Fruit fly (Drosophila melanogaster) whole organism, embryonic: ENCODE results near the gene CG6195.

Source experiments
- Awh ChIP-seq: fragments of 200-800 bp; sonication (Bioruptor generic); IDR thresholded peaks from 2 replicates; pipeline ENCODE4, ENCODE4 v1.3.6; 2022; ENCODE audit warnings: missing biosample characterization, missing genetic modification characterization
- Bgb ChIP-seq: fragments of 200-800 bp; sonication (Bioruptor generic); IDR thresholded peaks from 2 replicates; pipeline ENCODE4 v1.3.6; 2022; ENCODE audit warnings: missing biosample characterization, missing genetic modification characterization; ENCODE audit not compliant: partially characterized antibody
- CG10267 ChIP-seq: fragments of 200-800 bp; sonication (Bioruptor generic); optimal IDR thresholded peaks from 2 replicates; lab custom pipeline; 2018; ENCODE audit warnings: missing biosample characterization, mild to moderate bottlenecking, missing genetic modification characterization, moderate library complexity
- CG10321 ChIP-seq: fragments of 200-800 bp; sonication (Bioruptor generic); IDR thresholded peaks from 2 replicates; pipeline ENCODE4 v1.3.6; 2022; ENCODE audit warnings: missing biosample characterization, missing genetic modification characterization
- CG11093 ChIP-seq: fragments of 200-800 bp; sonication (Bioruptor generic); IDR thresholded peaks from 3 replicates; pipeline ENCODE4 v1.3.6; 2022; ENCODE audit warnings: missing biosample characterization, missing genetic modification characterization
- CG1233 ChIP-seq: fragments of 200-800 bp; sonication (Bioruptor generic); optimal IDR thresholded peaks from 4 replicates; lab custom pipeline; 2018; ENCODE audit warnings: missing biosample characterization, mild to moderate bottlenecking, missing genetic modification characterization
- CG32532 ChIP-seq: fragments of 200-800 bp; sonication (Bioruptor generic); IDR thresholded peaks from 2 replicates; pipeline ENCODE4 v1.3.6; 2022; ENCODE audit warnings: missing biosample characterization, missing genetic modification characterization
- CG4328 ChIP-seq: fragments of 200-800 bp; sonication (Bioruptor generic); optimal IDR thresholded peaks from 3 replicates; lab custom pipeline; 2017; ENCODE audit warnings: missing biosample characterization, missing genetic modification reagents, missing genetic modification characterization
- CG4617 ChIP-seq: fragments of 200-800 bp; sonication (Bioruptor generic); optimal IDR thresholded peaks from 3 replicates; lab custom pipeline; 2016; ENCODE audit warnings: missing biosample characterization, missing genetic modification characterization, borderline replicate concordance
- CG7271 ChIP-seq: fragments of 200-800 bp; sonication (Bioruptor generic); optimal IDR thresholded peaks from 2 replicates; lab custom pipeline; 2018; ENCODE audit warnings: missing biosample characterization, mild to moderate bottlenecking, missing genetic modification characterization, moderate library complexity
- CG8924 ChIP-seq: fragments of 200-800 bp; optimal IDR thresholded peaks from 3 replicates; lab custom pipeline; 2019; ENCODE audit warnings: missing biosample characterization, mild to moderate bottlenecking, missing genetic modification characterization, moderate library complexity
- CG9797 ChIP-seq: fragments of 200-800 bp; sonication (Bioruptor generic); optimal IDR thresholded peaks from 3 replicates; lab custom pipeline; 2018; ENCODE audit warnings: missing biosample characterization, mild to moderate bottlenecking, missing genetic modification characterization
- Dref ChIP-seq: fragments of 200-800 bp; sonication (Bioruptor generic); IDR thresholded peaks from 2 replicates; pipeline ENCODE4 v1.3.6; 2022; ENCODE audit warnings: missing biosample characterization, missing genetic modification characterization
- HHEX ChIP-seq: fragments of 200-800 bp; sonication (Bioruptor generic); optimal IDR thresholded peaks from 3 replicates; lab custom pipeline; 2017; ENCODE audit warnings: missing biosample characterization, mild to moderate bottlenecking, missing genetic modification characterization, missing genetic modification reagents
- HLH3B ChIP-seq: fragments of 200-800 bp; sonication (Bioruptor generic); IDR thresholded peaks from 2 replicates; pipeline ENCODE4 v1.3.6; 2022; ENCODE audit warnings: missing biosample characterization, missing genetic modification characterization
- Hmx ChIP-seq: fragments of 200-800 bp; sonication (Bioruptor generic); optimal IDR thresholded peaks from 2 replicates; lab custom pipeline; 2016; ENCODE audit warnings: missing biosample characterization, missing genetic modification characterization
- Max ChIP-seq: fragments of 200-800 bp; sonication (Bioruptor generic); optimal IDR thresholded peaks from 2 replicates; lab custom pipeline; 2016; ENCODE audit warnings: missing biosample characterization, mild to moderate bottlenecking, missing genetic modification characterization
- Med ChIP-seq: fragments of 200-800 bp; sonication (Bioruptor generic); peaks from one replicate; lab custom pipeline; 2016; ENCODE audit warnings: missing biosample characterization, missing genetic modification characterization, mild to moderate bottlenecking, inconsistent platforms, moderate library complexity
- Mrtf ChIP-seq: fragments of 200-800 bp; sonication (Bioruptor generic); IDR thresholded peaks from 3 replicates; pipeline ENCODE4 v1.3.6; 2022; ENCODE audit warnings: missing biosample characterization, missing genetic modification characterization
- Neu2 ChIP-seq: fragments of 200-800 bp; sonication (Bioruptor generic); optimal IDR thresholded peaks from 3 replicates; lab custom pipeline; 2016; ENCODE audit warnings: missing biosample characterization, missing genetic modification characterization, borderline replicate concordance
- Opbp ChIP-seq: fragments of 200-800 bp; sonication (Bioruptor generic); IDR thresholded peaks from 3 replicates; pipeline ENCODE4 v1.3.6; 2022; ENCODE audit warnings: missing biosample characterization, missing genetic modification characterization; ENCODE audit not compliant: partially characterized antibody
- Optix ChIP-seq: fragments of 200-800 bp; sonication (Bioruptor generic); IDR thresholded peaks from 3 replicates; pipeline ENCODE4 v1.3.6; 2022; ENCODE audit warnings: missing biosample characterization, missing genetic modification characterization
- Sry-β ChIP-seq: fragments of 200-800 bp; sonication (Bioruptor generic); optimal IDR thresholded peaks from 2 replicates; lab custom pipeline; 2018; ENCODE audit warnings: missing biosample characterization, mild to moderate bottlenecking, missing genetic modification characterization, moderate library complexity
- ab ChIP-seq: fragments of 200-800 bp; sonication (Bioruptor generic); optimal IDR thresholded peaks from 2 replicates; lab custom pipeline; 2016; ENCODE audit warnings: missing biosample characterization, missing genetic modification characterization
- abd-A ChIP-seq: fragments of 200-800 bp; sonication (Bioruptor generic); optimal IDR thresholded peaks from 3 replicates; lab custom pipeline; 2019; ENCODE audit warnings: missing biosample characterization, mild to moderate bottlenecking, missing genetic modification characterization, moderate library complexity
- ap ChIP-seq: fragments of 200-800 bp; sonication (Bioruptor generic); IDR thresholded peaks from 2 replicates; pipeline ENCODE4 v1.3.6; 2022; ENCODE audit warnings: missing biosample characterization, missing genetic modification characterization
- az2 ChIP-seq: fragments of 200-800 bp; sonication (Bioruptor generic); optimal IDR thresholded peaks from 3 replicates; lab custom pipeline; 2016; ENCODE audit warnings: missing biosample characterization, missing genetic modification characterization
- bigmax ChIP-seq: fragments of 200-800 bp; sonication (Bioruptor generic); optimal IDR thresholded peaks from 2 replicates; lab custom pipeline; 2018; ENCODE audit warnings: missing biosample characterization, mild to moderate bottlenecking, missing genetic modification characterization
- br ChIP-seq: fragments of >200 bp; optimal IDR thresholded peaks from 2 replicates; lab custom pipeline; 2017
- btn ChIP-seq: fragments of 200-800 bp; sonication (Bioruptor generic); optimal IDR thresholded peaks from 2 replicates; lab custom pipeline; 2016; ENCODE audit warnings: missing biosample characterization, missing genetic modification characterization
- cad ChIP-seq: fragments of >200 bp; optimal IDR thresholded peaks from 2 replicates; lab custom pipeline; 2017; ENCODE audit warnings: missing biosample characterization, missing genetic modification characterization
- chinmo ChIP-seq: fragments of 200-800 bp; sonication (Bioruptor generic); IDR thresholded peaks from 4 replicates; pipeline ENCODE4 v1.3.6; 2022; ENCODE audit warnings: missing biosample characterization, missing genetic modification characterization; ENCODE audit not compliant: partially characterized antibody
- corto ChIP-seq: fragments of 200-800 bp; sonication (Bioruptor generic); optimal IDR thresholded peaks from 2 replicates; lab custom pipeline; 2016; ENCODE audit warnings: missing biosample characterization, mild to moderate bottlenecking, missing genetic modification characterization, moderate library complexity
- disco-r ChIP-seq: fragments of 200-800 bp; sonication (Bioruptor generic); optimal IDR thresholded peaks from 2 replicates; lab custom pipeline; 2016; ENCODE audit warnings: missing biosample characterization, missing genetic modification characterization
- dm ChIP-seq: fragments of 200-800 bp; sonication (Bioruptor generic); optimal IDR thresholded peaks from 3 replicates; lab custom pipeline; 2016; ENCODE audit warnings: missing biosample characterization, missing genetic modification characterization
- emc ChIP-seq: fragments of 200-800 bp; sonication (Bioruptor generic); optimal IDR thresholded peaks from 2 replicates; lab custom pipeline; 2016; ENCODE audit warnings: missing biosample characterization, missing genetic modification characterization
- esg ChIP-seq: fragments of 200-800 bp; sonication (Bioruptor generic); conservative IDR thresholded peaks from 2 replicates; pipeline ENCODE4 v1.3.6; 2022; ENCODE audit warnings: missing biosample characterization, missing genetic modification characterization
- eyg ChIP-seq: fragments of 200-800 bp; sonication (Bioruptor generic); optimal IDR thresholded peaks from 3 replicates; lab custom pipeline; 2016; ENCODE audit warnings: missing biosample characterization, missing genetic modification characterization
- fd96Cb ChIP-seq: fragments of 200-800 bp; sonication (Bioruptor generic); optimal IDR thresholded peaks from 2 replicates; lab custom pipeline; 2018; ENCODE audit warnings: missing biosample characterization, mild to moderate bottlenecking, missing genetic modification characterization, moderate library complexity
- ftz-f1 ChIP-seq: fragments of 200-800 bp; sonication (Bioruptor generic); optimal IDR thresholded peaks from 2 replicates; lab custom pipeline; 2016; ENCODE audit warnings: missing biosample characterization, missing genetic modification characterization
- gro ChIP-seq: fragments of 200-800 bp; sonication (Bioruptor generic); optimal IDR thresholded peaks from 2 replicates; lab custom pipeline; 2016; ENCODE audit warnings: missing biosample characterization, missing genetic modification characterization
- jumu ChIP-seq: fragments of 200-800 bp; sonication (Bioruptor generic); optimal IDR thresholded peaks from 3 replicates; lab custom pipeline; 2016; ENCODE audit warnings: missing biosample characterization, missing genetic modification characterization
- mirr ChIP-seq: fragments of 200-800 bp; sonication (Bioruptor generic); optimal IDR thresholded peaks from 3 replicates; lab custom pipeline; 2018; ENCODE audit warnings: missing biosample characterization, mild to moderate bottlenecking, missing genetic modification characterization
- pan ChIP-seq, 4 experiments: fragments of >200 bp in 3 of 4; fragments of 200-800 bp in 1 of 4; sonication (Bioruptor generic) in 1 of 4; optimal IDR thresholded peaks in 3 of 4; IDR thresholded peaks in 1 of 4; 2 replicates each; pipeline versions ENCODE4 v1.3.6 to Lab custom; 2017 to 2022; ENCODE audit warnings: missing biosample characterization in 2 of 4, missing genetic modification characterization in 2 of 4, mixed read lengths in 1 of 4
- psq ChIP-seq: fragments of 200-800 bp; sonication (Bioruptor generic); optimal IDR thresholded peaks from 2 replicates; lab custom pipeline; 2017; ENCODE audit warnings: missing biosample characterization, missing genetic modification characterization
- pzg ChIP-seq: fragments of 200-800 bp; sonication (Bioruptor generic); optimal IDR thresholded peaks from 3 replicates; lab custom pipeline; 2018; ENCODE audit warnings: missing biosample characterization, mild to moderate bottlenecking, missing genetic modification characterization, moderate library complexity
- sd ChIP-seq: fragments of 200-800 bp; sonication (Bioruptor generic); optimal IDR thresholded peaks from 3 replicates; lab custom pipeline; 2018; ENCODE audit warnings: missing biosample characterization, mild to moderate bottlenecking, missing genetic modification characterization, moderate library complexity
- so ChIP-seq: fragments of 200-800 bp; sonication (Bioruptor generic); IDR thresholded peaks from 3 replicates; pipeline ENCODE4 v1.3.6; 2022; ENCODE audit warnings: missing biosample characterization, missing genetic modification characterization
- tap ChIP-seq: fragments of 200-800 bp; optimal IDR thresholded peaks from 3 replicates; lab custom pipeline; 2019; ENCODE audit warnings: missing biosample characterization, mild to moderate bottlenecking, missing genetic modification characterization, moderate library complexity
- usp ChIP-seq: fragments of >200 bp; optimal IDR thresholded peaks from 2 replicates; lab custom pipeline; 2017; ENCODE audit warnings: missing biosample characterization, missing genetic modification characterization

Gene CG6195

DNA sequence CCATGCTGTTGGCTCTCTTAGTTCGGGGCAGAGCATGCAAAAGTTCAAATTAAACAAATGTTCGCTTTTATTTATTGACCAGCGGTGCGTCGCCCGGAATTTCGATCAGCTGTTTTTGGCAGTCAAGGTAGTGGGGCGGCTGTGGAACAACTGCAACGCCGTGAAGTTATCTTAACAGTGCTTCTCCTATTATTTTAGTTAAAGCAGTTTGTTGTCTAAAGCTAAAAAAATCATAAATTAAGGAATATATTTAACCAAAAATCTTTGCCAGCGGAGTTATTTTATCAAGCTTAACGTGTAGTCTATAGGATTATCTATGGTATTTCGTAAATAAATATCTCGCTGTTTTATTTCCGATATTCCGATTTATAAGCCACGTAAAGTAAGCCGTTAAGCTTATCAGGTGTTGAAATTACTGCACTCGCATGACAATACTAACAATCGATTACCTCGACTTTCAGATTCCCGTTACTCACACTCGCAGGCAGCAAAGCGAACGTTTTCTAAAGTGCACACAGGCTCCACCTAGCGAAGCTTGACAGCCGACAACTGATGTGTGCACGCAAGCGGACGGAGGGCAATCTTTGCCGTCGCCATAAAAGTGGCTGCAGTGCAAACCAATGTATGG lies at the start of gene CG6195, which contains the start of gene CG31220 (continued):
- no peak for TF ChIP-seq dm (GFP tag; lab: Kevin White, UChicago)
- peak; percentile 70 for TF ChIP-seq pzg (GFP tag; lab: Kevin White, UChicago)
- no peak for TF ChIP-seq psq (GFP tag; lab: Kevin White, UChicago)
- TF ChIP-seq CG1233: no peak
- TF ChIP-seq bigmax (GFP tag; lab: Kevin White, UChicago): peak; percentile 94
- peak; percentile 13 for TF ChIP-seq az2 (GFP tag; lab: Kevin White, UChicago)
- no peak for TF ChIP-seq Mrtf (GFP tag; lab: Robert Waterston, UW)
- no peak for TF ChIP-seq usp
- no peak for TF ChIP-seq CG4328 (GFP tag; lab: Kevin White, UChicago)
- TF ChIP-seq pan (optimal IDR thresholded peaks at IDR 0.05; lab: Kevin White, UChicago): no peak
- TF ChIP-seq pan (GFP tag; optimal IDR thresholded peaks at IDR 0.05 in 1 of 2, IDR thresholded peaks at IDR 0.05 in 1 of 2): peak in 1 of 2 experiments; percentile 19
- no peak for TF ChIP-seq so (GFP tag; lab: Robert Waterston, UW)
- no peak for TF ChIP-seq CG8924 (tag; lab: Kevin White, UChicago)
- TF ChIP-seq HHEX: no peak
- peak; percentile 90 for TF ChIP-seq Med
- TF ChIP-seq CG7271 (tag; lab: Kevin White, UChicago): no peak
- TF ChIP-seq gro (GFP tag; lab: Kevin White, UChicago): no peak
- TF ChIP-seq Awh (GFP tag; lab: Robert Waterston, UW): 0 out of 2 replicates have a peak, but pooled peaks have one; percentile 20
- no peak for TF ChIP-seq abd-A (tag; lab: Kevin White, UChicago)
- TF ChIP-seq chinmo: peak; percentile 91
- TF ChIP-seq CG10321 (GFP tag; lab: Robert Waterston, UW): no peak
- no peak for TF ChIP-seq Opbp (GFP tag; lab: Robert Waterston, UW)
- TF ChIP-seq mirr (GFP tag; lab: Kevin White, UChicago): no peak
- peak; percentile 70; the same call in 1 of the 2 replicates for TF ChIP-seq CG32532 (GFP tag; lab: Robert Waterston, UW)
- TF ChIP-seq btn: no peak
- TF ChIP-seq Hmx: no peak
- no peak for TF ChIP-seq ap (GFP tag; lab: Robert Waterston, UW)
- TF ChIP-seq Sry-β (GFP tag; lab: Kevin White, UChicago): no peak
- no peak for TF ChIP-seq ftz-f1
- no peak for TF ChIP-seq esg (GFP tag; lab: Robert Waterston, UW)
- TF ChIP-seq Optix (GFP tag; lab: Robert Waterston, UW): peak; percentile 34; the same call in 1 of the 3 replicates
- no peak for TF ChIP-seq disco-r (GFP tag; lab: Kevin White, UChicago)
- no peak for TF ChIP-seq fd96Cb (tag; lab: Kevin White, UChicago)
- no peak for TF ChIP-seq HLH3B (GFP tag; lab: Robert Waterston, UW)
- no peak for TF ChIP-seq Max (GFP tag; lab: Kevin White, UChicago)
- no peak for TF ChIP-seq Neu2 (GFP tag; lab: Kevin White, UChicago)
- no peak for TF ChIP-seq jumu
- TF ChIP-seq eyg (GFP tag; lab: Kevin White, UChicago): no peak
- peak; percentile 2 for TF ChIP-seq CG4617
- no peak for TF ChIP-seq ab (GFP tag; lab: Kevin White, UChicago)
- TF ChIP-seq cad: no peak
- no peak for TF ChIP-seq emc (GFP tag; lab: Kevin White, UChicago)
- peak; percentile 72 for TF ChIP-seq CG9797 (GFP tag; lab: Kevin White, UChicago)
- no peak for TF ChIP-seq br (lab: Kevin White, UChicago)
- no peak for TF ChIP-seq CG11093 (GFP tag; lab: Robert Waterston, UW)
- TF ChIP-seq corto (GFP tag; lab: Kevin White, UChicago): no peak
- no peak for TF ChIP-seq tap (tag; lab: Kevin White, UChicago)
- TF ChIP-seq Dref (GFP tag; lab: Robert Waterston, UW): peak; percentile 51
- peak; percentile 26 for TF ChIP-seq CG10267 (tag; lab: Kevin White, UChicago)
- TF ChIP-seq Bgb (GFP tag; lab: Robert Waterston, UW): peak; percentile 37; the same call in 1 of the 2 replicates
- peak; percentile 98 for TF ChIP-seq sd (tag; lab: Kevin White, UChicago)
